Fruit fly (Drosophila melanogaster) whole organism, embryonic: ENCODE measurements around the gene Cyt-c1.

ENCODE experiments used
- Asciz ChIP-seq: fragments of 200-800 bp; sonication (Bioruptor generic); optimal IDR thresholded peaks from 2 replicates; lab custom pipeline; 2017; ENCODE audit warnings: missing biosample characterization, mild to moderate bottlenecking, missing genetic modification characterization, missing genetic modification reagents
- Bgb ChIP-seq: fragments of 200-800 bp; sonication (Bioruptor generic); IDR thresholded peaks from 2 replicates; pipeline ENCODE4 v1.3.6; 2022; ENCODE audit warnings: missing biosample characterization, missing genetic modification characterization; ENCODE audit not compliant: partially characterized antibody
- CG11504 ChIP-seq: fragments of 200-800 bp; sonication (Bioruptor generic); optimal IDR thresholded peaks from 3 replicates; lab custom pipeline; 2019; ENCODE audit warnings: missing biosample characterization, mild to moderate bottlenecking, missing genetic modification characterization, moderate library complexity
- CG11560 ChIP-seq: fragments of 200-800 bp; sonication (Bioruptor generic); IDR thresholded peaks from 3 replicates; pipeline ENCODE4 v1.3.6; 2022; ENCODE audit warnings: missing biosample characterization, missing genetic modification characterization
- CG13123 ChIP-seq: fragments of 200-800 bp; sonication (Bioruptor generic); optimal IDR thresholded peaks from 2 replicates; lab custom pipeline; 2016; ENCODE audit warnings: missing biosample characterization, missing genetic modification characterization
- CG16813 ChIP-seq: fragments of 200-800 bp; sonication (Bioruptor generic); IDR thresholded peaks from 3 replicates; pipeline ENCODE4 v1.3.6; 2022; ENCODE audit warnings: missing biosample characterization, missing genetic modification characterization; ENCODE audit not compliant: partially characterized antibody
- CG1792 ChIP-seq: fragments of 200-800 bp; sonication (Bioruptor generic); optimal IDR thresholded peaks from 2 replicates; lab custom pipeline; 2016; ENCODE audit warnings: missing biosample characterization, missing genetic modification characterization
- CG2120 ChIP-seq: fragments of 200-800 bp; sonication (Bioruptor generic); optimal IDR thresholded peaks from 3 replicates; lab custom pipeline; 2016; ENCODE audit warnings: missing biosample characterization, missing genetic modification characterization
- CG30431 ChIP-seq: fragments of 200-800 bp; sonication (Bioruptor generic); optimal IDR thresholded peaks from 2 replicates; lab custom pipeline; 2017; ENCODE audit warnings: missing biosample characterization, missing genetic modification characterization
- CG32767 ChIP-seq: fragments of 200-800 bp; sonication (Bioruptor generic); IDR thresholded peaks from 2 replicates; pipeline ENCODE4 v1.3.6; 2022; ENCODE audit warnings: missing biosample characterization, missing genetic modification characterization
- CG34224 ChIP-seq: fragments of 200-800 bp; sonication (Bioruptor generic); IDR thresholded peaks from 3 replicates; pipeline ENCODE4 v1.3.6; 2022; ENCODE audit warnings: missing biosample characterization, missing genetic modification characterization; ENCODE audit not compliant: partially characterized antibody
- CG3726 ChIP-seq: fragments of 200-800 bp; sonication (Bioruptor generic); IDR thresholded peaks from 3 replicates; pipeline ENCODE4, ENCODE4 v1.3.6; 2022; ENCODE audit warnings: missing biosample characterization, missing genetic modification characterization
- CG4707 ChIP-seq: fragments of 200-800 bp; sonication (Bioruptor generic); optimal IDR thresholded peaks from 2 replicates; lab custom pipeline; 2018; ENCODE audit warnings: missing biosample characterization, mild to moderate bottlenecking, missing genetic modification characterization, moderate library complexity
- CG6654 ChIP-seq: fragments of 200-800 bp; sonication (Bioruptor generic); optimal IDR thresholded peaks from 2 replicates; lab custom pipeline; 2017; ENCODE audit warnings: missing biosample characterization, mild to moderate bottlenecking, missing genetic modification characterization
- CG6765 ChIP-seq: fragments of 200-800 bp; sonication (Bioruptor generic); optimal IDR thresholded peaks from 3 replicates; lab custom pipeline; 2017; ENCODE audit warnings: missing biosample characterization, mild to moderate bottlenecking, missing genetic modification characterization
- CG8388 ChIP-seq: fragments of 200-800 bp; sonication (Bioruptor generic); optimal IDR thresholded peaks from 2 replicates; lab custom pipeline; 2019; ENCODE audit warnings: missing biosample characterization, mild to moderate bottlenecking, missing genetic modification characterization, moderate library complexity
- CG8478 ChIP-seq: fragments of >200 bp; optimal IDR thresholded peaks from 2 replicates; lab custom pipeline; 2018
- CG9727 ChIP-seq: fragments of 200-800 bp; sonication (Bioruptor generic); optimal IDR thresholded peaks from 3 replicates; lab custom pipeline; 2017; ENCODE audit warnings: missing biosample characterization, mild to moderate bottlenecking, missing genetic modification characterization
- Chrac-16 ChIP-seq: fragments of 200-800 bp; sonication (Bioruptor generic); optimal IDR thresholded peaks from 3 replicates; lab custom pipeline; 2016; ENCODE audit warnings: missing biosample characterization, missing genetic modification characterization
- D19B ChIP-seq: fragments of 200-800 bp; sonication (Bioruptor generic); optimal IDR thresholded peaks from 2 replicates; lab custom pipeline; 2017; ENCODE audit warnings: missing biosample characterization, mild to moderate bottlenecking, missing genetic modification characterization
- Dad ChIP-seq: fragments of 200-800 bp; sonication (Bioruptor generic); optimal IDR thresholded peaks from 3 replicates; lab custom pipeline; 2016; ENCODE audit warnings: missing biosample characterization, missing genetic modification characterization
- Dbx ChIP-seq: fragments of 200-800 bp; sonication (Bioruptor generic); IDR thresholded peaks from 3 replicates; pipeline ENCODE4 v1.3.6; 2022; ENCODE audit warnings: missing biosample characterization, missing genetic modification characterization
- Deaf1 ChIP-seq: fragments of 200-800 bp; optimal IDR thresholded peaks from 3 replicates; lab custom pipeline; 2019; ENCODE audit warnings: missing biosample characterization, mild to moderate bottlenecking, missing genetic modification characterization, moderate library complexity
- Drgx ChIP-seq: fragments of 200-800 bp; sonication (Bioruptor generic); IDR thresholded peaks from 2 replicates; pipeline ENCODE4 v1.3.6; 2022; ENCODE audit warnings: missing biosample characterization, missing genetic modification characterization
- Fer1 ChIP-seq: fragments of 200-800 bp; sonication (Bioruptor generic); optimal IDR thresholded peaks from 2 replicates; lab custom pipeline; 2017; ENCODE audit warnings: missing biosample characterization, mild to moderate bottlenecking, missing genetic modification characterization
- Fer3 ChIP-seq: fragments of 200-800 bp; sonication (Bioruptor generic); optimal IDR thresholded peaks from 2 replicates; lab custom pipeline; 2018; ENCODE audit warnings: missing biosample characterization, mild to moderate bottlenecking, missing genetic modification characterization, moderate library complexity
- Gsc ChIP-seq: fragments of 200-800 bp; sonication (Bioruptor generic); IDR thresholded peaks from 2 replicates; pipeline ENCODE4 v1.3.6; 2022; ENCODE audit warnings: missing biosample characterization, missing genetic modification characterization
- HLH3B ChIP-seq: fragments of 200-800 bp; sonication (Bioruptor generic); IDR thresholded peaks from 2 replicates; pipeline ENCODE4 v1.3.6; 2022; ENCODE audit warnings: missing biosample characterization, missing genetic modification characterization
- Kr ChIP-seq: fragments of 200-800 bp; sonication (Bioruptor generic); optimal IDR thresholded peaks from 2 replicates; lab custom pipeline; 2017; ENCODE audit warnings: missing biosample characterization, mild to moderate bottlenecking, missing genetic modification characterization
- Neu2 ChIP-seq: fragments of 200-800 bp; sonication (Bioruptor generic); optimal IDR thresholded peaks from 3 replicates; lab custom pipeline; 2016; ENCODE audit warnings: missing biosample characterization, missing genetic modification characterization, borderline replicate concordance
- Nf-YB ChIP-seq: fragments of 200-800 bp; sonication (Bioruptor generic); optimal IDR thresholded peaks from 3 replicates; lab custom pipeline; 2019; ENCODE audit warnings: missing biosample characterization, mild to moderate bottlenecking, missing genetic modification characterization, moderate library complexity
- Oaz ChIP-seq: fragments of 200-800 bp; sonication (Bioruptor generic); IDR thresholded peaks from 2 replicates; pipeline ENCODE4 v1.3.6; 2022; ENCODE audit warnings: missing biosample characterization, missing genetic modification characterization
- Scr ChIP-seq: fragments of 200-800 bp; sonication (Bioruptor generic); IDR thresholded peaks from 2 replicates; pipeline ENCODE4 v1.3.6; 2022; ENCODE audit warnings: missing biosample characterization, missing genetic modification characterization; ENCODE audit not compliant: partially characterized antibody
- Trl ChIP-seq, 3 experiments: fragments of >200 bp in 2 of 3; fragments of 200-800 bp in 1 of 3; sonication (Bioruptor generic) in 1 of 3; optimal IDR thresholded peaks; 2 replicates in 1 of 3; 3 replicates in 2 of 3; lab custom pipeline; 2016 to 2017; ENCODE audit warnings: missing biosample characterization in 1 of 3, missing genetic modification characterization in 1 of 3
- al ChIP-seq: fragments of 200-800 bp; sonication (Bioruptor generic); IDR thresholded peaks from 2 replicates; pipeline ENCODE4 v1.3.6; 2022; ENCODE audit warnings: missing biosample characterization, missing genetic modification characterization
- ato ChIP-seq: fragments of 200-800 bp; sonication (Bioruptor generic); IDR thresholded peaks from 2 replicates; pipeline ENCODE4 v1.3.6; 2022; ENCODE audit warnings: missing biosample characterization, missing genetic modification characterization; ENCODE audit not compliant: partially characterized antibody
- chinmo ChIP-seq: fragments of 200-800 bp; sonication (Bioruptor generic); IDR thresholded peaks from 4 replicates; pipeline ENCODE4 v1.3.6; 2022; ENCODE audit warnings: missing biosample characterization, missing genetic modification characterization; ENCODE audit not compliant: partially characterized antibody
- chn ChIP-seq: fragments of 200-800 bp; sonication (Bioruptor generic); optimal IDR thresholded peaks from 2 replicates; lab custom pipeline; 2016; ENCODE audit warnings: missing biosample characterization, missing genetic modification characterization
- dati ChIP-seq: fragments of 200-800 bp; sonication (Bioruptor generic); IDR thresholded peaks from 2 replicates; pipeline ENCODE4 v1.3.6; 2022; ENCODE audit warnings: missing biosample characterization, missing genetic modification characterization
- dpn ChIP-seq, 2 experiments: fragments of 200-800 bp; sonication (Bioruptor generic); optimal IDR thresholded peaks; 3 replicates each; lab custom pipeline; 2016; ENCODE audit warnings: missing biosample characterization in 2 of 2, missing genetic modification characterization in 2 of 2
- ewg ChIP-seq: fragments of 200-800 bp; sonication (Bioruptor generic); optimal IDR thresholded peaks from 3 replicates; lab custom pipeline; 2017; ENCODE audit warnings: mild to moderate bottlenecking, missing biosample characterization, missing genetic modification reagents, missing genetic modification characterization
- fd64A ChIP-seq: fragments of 200-800 bp; sonication (Bioruptor generic); optimal IDR thresholded peaks from 3 replicates; lab custom pipeline; 2018; ENCODE audit warnings: missing biosample characterization, mild to moderate bottlenecking, missing genetic modification characterization
- ham ChIP-seq: fragments of 200-800 bp; sonication (Bioruptor generic); IDR thresholded peaks from 2 replicates; pipeline ENCODE4 v1.3.6; 2022; ENCODE audit warnings: missing biosample characterization, missing genetic modification characterization
- hbn ChIP-seq: fragments of 200-800 bp; sonication (Bioruptor generic); IDR thresholded peaks from 2 replicates; pipeline ENCODE4 v1.3.6; 2022; ENCODE audit warnings: missing biosample characterization, missing genetic modification characterization; ENCODE audit not compliant: partially characterized antibody
- jigr1 ChIP-seq: fragments of 200-800 bp; sonication (Bioruptor generic); IDR thresholded peaks from 3 replicates; pipeline ENCODE4 v1.3.6; 2022; ENCODE audit warnings: missing biosample characterization, missing genetic modification characterization
- ken ChIP-seq: fragments of 200-800 bp; sonication (Bioruptor generic); IDR thresholded peaks from 3 replicates; pipeline ENCODE4 v1.3.6; 2022; ENCODE audit warnings: missing biosample characterization, missing genetic modification characterization
- rib ChIP-seq: fragments of 200-800 bp; sonication (Bioruptor generic); IDR thresholded peaks from 2 replicates; pipeline ENCODE4 v1.3.6; 2022; ENCODE audit warnings: missing biosample characterization, missing genetic modification characterization
- scrt ChIP-seq: fragments of 200-800 bp; sonication (Bioruptor generic); optimal IDR thresholded peaks from 2 replicates; lab custom pipeline; 2018; ENCODE audit warnings: missing biosample characterization, mild to moderate bottlenecking, missing genetic modification characterization, moderate library complexity
- ssp ChIP-seq: fragments of 200-800 bp; sonication (Bioruptor generic); IDR thresholded peaks from 2 replicates; pipeline ENCODE4 v1.3.6; 2022; ENCODE audit warnings: missing biosample characterization, missing genetic modification characterization
- tna ChIP-seq: fragments of 200-800 bp; sonication (Bioruptor generic); IDR thresholded peaks from 2 replicates; pipeline ENCODE4 v1.3.6; 2022; ENCODE audit warnings: missing biosample characterization, missing genetic modification characterization; ENCODE audit not compliant: partially characterized antibody
- vvl ChIP-seq: fragments of 200-800 bp; sonication (Bioruptor generic); IDR thresholded peaks from 2 replicates; pipeline ENCODE4 v1.3.6; 2022; ENCODE audit warnings: missing biosample characterization, missing genetic modification characterization

Gene Cyt-c1

DNA sequence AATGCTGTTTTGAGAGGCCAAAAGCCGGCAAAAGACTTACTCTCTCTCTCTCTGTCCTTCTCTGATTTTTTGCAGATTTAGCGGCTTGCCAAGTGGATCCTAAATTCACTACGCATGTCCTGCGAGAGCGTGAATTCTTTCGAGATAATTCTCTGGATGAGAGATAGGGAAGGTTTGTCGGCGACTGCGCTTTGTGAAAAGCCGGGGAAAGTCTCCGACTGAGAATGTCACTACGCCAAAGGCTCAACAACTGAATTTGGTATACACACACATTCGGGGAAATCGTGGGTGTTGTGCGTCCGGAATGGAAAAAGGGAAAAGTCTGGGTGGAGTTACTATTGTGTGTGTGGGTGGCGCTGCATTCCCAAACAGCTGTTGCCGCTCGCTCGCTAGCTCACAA, 30.6 kb upstream of the Cyt-c1 start:
- TF ChIP-seq Neu2 (GFP tag; lab: Kevin White, UChicago) (no peak), scrt (GFP tag; lab: Kevin White, UChicago) (peak; percentile 75), CG8388 (GFP tag; lab: Kevin White, UChicago) (no peak), fd64A (GFP tag; lab: Kevin White, UChicago) (no peak), chinmo (GFP tag; lab: Robert Waterston, UW) (0 out of 4 replicates have a peak, but pooled peaks have one; percentile 21), CG9727 (no peak), Chrac-16 (no peak), CG1792 (GFP tag; lab: Kevin White, UChicago) (no peak), jigr1 (GFP tag; lab: Robert Waterston, UW) (no peak), CG32767 (GFP tag; lab: Robert Waterston, UW) (peak; percentile 62; the same call in 1 of the 2 replicates), Drgx (GFP tag; lab: Robert Waterston, UW) (no peak), Fer1 (no peak), Asciz (GFP tag; lab: Kevin White, UChicago) (no peak), ato (GFP tag; lab: Robert Waterston, UW) (no peak), al (no peak), Dbx (GFP tag; lab: Robert Waterston, UW) (no peak), rib (GFP tag; lab: Robert Waterston, UW) (no peak), dpn (GFP tag; optimal IDR thresholded peaks at IDR 0.05; lab: Kevin White, UChicago) (no peak), Oaz (GFP tag; lab: Robert Waterston, UW) (no peak), D19B (no peak), ssp (no peak), Deaf1 (peak; percentile 57), CG11504 (no peak), CG13123 (GFP tag; lab: Kevin White, UChicago) (no peak), Dad (no peak), ewg (GFP tag; lab: Kevin White, UChicago) (peak; percentile 79), CG11560 (tag; lab: Robert Waterston, UW) (no peak), Fer3 (tag; lab: Kevin White, UChicago) (no peak), ken (GFP tag; lab: Robert Waterston, UW) (no peak), CG6654 (GFP tag; lab: Kevin White, UChicago) (no peak), Trl (optimal IDR thresholded peaks at IDR 0.05; lab: Kevin White, UChicago) (peak; percentile 6 to 69), Trl (GFP tag; optimal IDR thresholded peaks at IDR 0.05; lab: Kevin White, UChicago) (no peak), CG3726 (GFP tag; lab: Robert Waterston, UW) (no peak), ham (GFP tag; lab: Robert Waterston, UW) (no peak), CG2120 (no peak), dati (GFP tag; lab: Robert Waterston, UW) (no peak), Kr (no peak), chn (GFP tag; lab: Kevin White, UChicago) (no peak), HLH3B (no peak), Scr (GFP tag; lab: Robert Waterston, UW) (no peak), Gsc (GFP tag; lab: Robert Waterston, UW) (no peak)

DNA sequence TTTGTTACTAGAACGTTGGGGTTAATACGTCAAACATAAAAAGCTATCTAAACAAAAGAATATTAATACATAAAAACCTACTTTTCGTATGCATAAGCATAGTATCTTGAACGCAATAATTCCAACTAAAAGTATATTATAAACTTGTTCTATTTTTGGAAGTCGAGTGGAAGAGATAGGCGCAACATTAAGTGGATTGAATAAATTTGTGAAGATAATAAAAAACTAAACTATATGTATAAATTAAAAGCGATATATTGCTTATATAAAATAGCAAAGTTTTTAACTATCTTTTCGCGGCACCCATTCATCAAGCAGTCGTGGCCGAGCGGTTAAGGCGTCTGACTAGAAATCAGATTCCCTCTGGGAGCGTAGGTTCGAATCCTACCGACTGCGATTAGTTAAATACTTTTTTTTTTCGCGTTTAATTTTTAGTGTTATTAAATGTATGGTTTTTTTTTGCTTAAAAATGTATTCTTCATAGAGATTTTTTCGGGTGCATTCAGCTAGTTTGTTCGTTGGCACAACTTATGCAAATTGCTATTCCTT, 18.2 kb upstream of the Cyt-c1 start:
- no peak for TF ChIP-seq Nf-YB (GFP tag; lab: Kevin White, UChicago)
- no peak for TF ChIP-seq CG8478 (lab: Kevin White, UChicago)
- peak; percentile 46; the same call in 1 of the 2 replicates for TF ChIP-seq hbn (GFP tag; lab: Robert Waterston, UW)
- no peak for TF ChIP-seq CG4707
- TF ChIP-seq al: no peak
- TF ChIP-seq CG16813 (GFP tag; lab: Robert Waterston, UW): peak; percentile 63; the same call in 2 of the 3 replicates
- peak; percentile 35; the same call in 1 of the 2 replicates for TF ChIP-seq vvl (GFP tag; lab: Robert Waterston, UW)
- TF ChIP-seq CG6765 (GFP tag; lab: Kevin White, UChicago): no peak
- TF ChIP-seq Bgb (GFP tag; lab: Robert Waterston, UW): peak; percentile 72
- TF ChIP-seq CG34224: peak; percentile 40; the same call in 2 of the 3 replicates
- peak; percentile 63 for TF ChIP-seq ato (GFP tag; lab: Robert Waterston, UW)
- TF ChIP-seq CG30431: no peak
- peak; percentile 44 for TF ChIP-seq tna (GFP tag; lab: Robert Waterston, UW)
